Fruit fly (Drosophila melanogaster) Kc167 (cell line): ENCODE results near the gene spdo.

ENCODE experiments used
- Myc ChIP-seq: fragments of >200 bp; optimal IDR thresholded peaks from 2 replicates; lab custom pipeline; 2017; ENCODE audit warnings: missing external identifiers
- Sin3A ChIP-seq: fragments of >200 bp; optimal IDR thresholded peaks from 2 replicates; lab custom pipeline; 2018; ENCODE audit warnings: missing external identifiers
- h ChIP-seq: fragments of >200 bp; optimal IDR thresholded peaks from 3 replicates; lab custom pipeline; 2018; ENCODE audit warnings: missing external identifiers
- insv ChIP-seq: fragments of >200 bp; optimal IDR thresholded peaks from 3 replicates; lab custom pipeline; 2018; ENCODE audit warnings: missing external identifiers
- psq ChIP-seq: fragments of >200 bp; optimal IDR thresholded peaks from 2 replicates; lab custom pipeline; 2017; ENCODE audit warnings: missing external identifiers
- ttk ChIP-seq: sonication (Bioruptor generic); optimal IDR thresholded peaks from 2 replicates; lab custom pipeline; 2017; ENCODE audit warnings: missing external identifiers

Gene spdo

DNA sequence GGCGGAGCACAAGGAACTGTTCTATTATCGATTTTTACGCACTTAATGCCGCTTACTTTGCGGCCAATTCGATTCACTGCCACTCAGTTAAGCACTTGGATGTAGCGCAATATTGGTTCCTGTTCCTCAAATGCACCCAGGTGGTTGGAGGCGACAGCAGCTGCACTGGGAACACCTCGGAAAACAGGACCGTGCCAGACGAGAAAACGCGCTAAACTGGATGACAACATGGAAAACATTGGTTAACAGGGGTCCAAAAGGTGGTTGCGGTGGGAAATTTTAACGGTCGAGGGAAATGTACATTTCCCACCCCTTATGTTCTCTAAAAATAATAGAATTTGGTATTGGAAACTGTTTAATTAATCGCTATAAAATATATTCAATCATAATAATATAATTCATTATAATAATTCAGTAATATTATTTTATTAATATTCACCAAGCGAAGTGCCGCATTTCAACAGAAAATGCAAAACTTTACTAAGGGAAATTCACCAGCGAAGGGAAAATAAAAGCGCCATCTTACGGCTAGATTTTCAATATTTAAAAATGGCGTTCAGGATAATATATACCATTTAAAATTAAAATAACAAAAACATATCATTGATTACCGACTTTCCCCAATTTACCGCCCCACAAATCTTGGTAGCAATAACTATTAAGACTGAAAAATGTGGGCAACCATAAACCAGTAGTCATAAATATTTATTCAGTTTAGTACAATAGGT lies 20.5 kb upstream of the spdo start, which contains the start of gene aralar1:
Gene aralar1, minus strand, starts transcription at position 51 of the 728 bp plus-strand sequence.
- TF ChIP-seq Sin3A (lab: Kevin White, UChicago) (no peak), Myc (lab: Kevin White, UChicago) (no peak), insv (no peak), ttk (lab: Kevin White, UChicago) (no peak), h (lab: Kevin White, UChicago) (no peak), psq (lab: Kevin White, UChicago) (no peak)

DNA sequence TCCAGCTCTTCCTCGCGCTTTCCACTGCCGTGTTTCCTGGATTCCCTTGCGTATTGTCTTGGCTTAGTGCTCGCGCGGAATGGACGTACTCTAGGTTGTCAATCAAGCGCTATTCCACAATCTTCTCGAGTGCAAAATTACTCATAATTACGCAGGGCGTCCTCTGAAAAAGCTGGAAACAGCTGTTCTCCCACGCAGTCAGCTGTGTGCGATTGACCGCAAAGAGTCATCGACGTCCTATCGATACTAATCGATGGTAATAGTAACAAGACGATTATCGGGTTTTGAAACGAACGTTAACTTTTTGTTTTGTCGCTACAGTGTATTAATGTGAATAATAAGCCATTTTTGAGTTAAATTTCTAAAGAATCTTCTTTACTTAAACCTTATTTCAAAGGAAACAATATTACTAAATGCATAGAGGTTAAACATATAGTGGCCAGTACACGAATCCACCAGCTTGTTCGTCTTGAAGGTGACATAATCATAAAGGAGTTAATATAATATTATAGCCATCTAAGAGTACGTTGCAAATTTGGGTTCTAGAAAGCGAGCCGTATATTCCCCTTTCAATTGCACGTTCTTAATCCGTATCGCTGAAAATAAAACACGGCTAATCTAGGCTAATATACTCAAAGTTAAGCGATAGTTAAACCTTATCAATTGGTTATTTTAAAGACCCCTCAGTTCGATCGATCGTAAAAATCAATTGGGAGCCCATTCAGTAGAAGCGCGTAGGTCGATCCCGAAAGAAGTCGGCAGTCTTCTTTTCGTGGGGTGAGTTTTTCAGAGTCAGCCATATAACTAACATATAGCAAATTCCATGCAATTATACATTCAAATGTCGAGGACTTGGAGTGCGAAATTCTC lies 17.2 kb upstream of the spdo start, which contains the start of the genes CG2224 and CDase:
Gene CG2224, minus strand, starts transcription at position 235 of the 870 bp plus-strand sequence.
Gene CDase, plus strand, starts transcription at position 456 of the 870 bp plus-strand sequence.
- TF ChIP-seq Sin3A (lab: Kevin White, UChicago) (no peak), Myc (lab: Kevin White, UChicago) (no peak), h (lab: Kevin White, UChicago) (no peak), insv (no peak), ttk (lab: Kevin White, UChicago) (no peak), psq (lab: Kevin White, UChicago) (no peak)

DNA sequence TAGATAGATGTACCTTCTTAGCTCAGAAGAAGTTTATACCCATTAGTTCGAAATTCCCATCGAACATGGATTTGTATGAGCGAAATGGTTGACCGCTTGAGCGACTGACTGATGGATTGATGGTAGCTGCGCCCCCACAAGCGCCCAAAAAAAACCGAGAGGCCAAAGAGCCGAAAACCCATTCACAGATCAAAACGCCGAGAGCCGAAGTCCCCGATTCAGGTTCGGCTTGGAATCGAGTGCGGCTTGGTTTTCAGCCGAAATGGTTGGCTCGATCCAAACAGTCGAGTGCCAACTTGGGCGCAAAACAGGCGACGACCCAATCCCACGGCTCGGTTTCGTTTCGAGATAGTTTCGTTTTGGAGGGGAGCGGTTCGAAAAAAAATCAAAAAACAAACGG lies 16.3 kb upstream of the spdo start:
- TF ChIP-seq Myc (lab: Kevin White, UChicago) (no peak), psq (lab: Kevin White, UChicago) (no peak), insv (no peak), Sin3A (lab: Kevin White, UChicago) (no peak), ttk (lab: Kevin White, UChicago) (no peak), h (lab: Kevin White, UChicago) (no peak)

dm6 chr3R:30461608-30462243 lies 14.8 kb upstream of the spdo start:
- no peak for TF ChIP-seq ttk (lab: Kevin White, UChicago)
- no peak for TF ChIP-seq insv
- TF ChIP-seq h (lab: Kevin White, UChicago), result no peak
- TF ChIP-seq Myc (lab: Kevin White, UChicago), result no peak
- no peak for TF ChIP-seq psq (lab: Kevin White, UChicago)

- TF ChIP-seq Sin3A (lab: Kevin White, UChicago) (no peak), ttk (lab: Kevin White, UChicago) (no peak)
These were observed 12.2 kb upstream of the spdo start for dm6 chr3R:30464244-30464643.

DNA sequence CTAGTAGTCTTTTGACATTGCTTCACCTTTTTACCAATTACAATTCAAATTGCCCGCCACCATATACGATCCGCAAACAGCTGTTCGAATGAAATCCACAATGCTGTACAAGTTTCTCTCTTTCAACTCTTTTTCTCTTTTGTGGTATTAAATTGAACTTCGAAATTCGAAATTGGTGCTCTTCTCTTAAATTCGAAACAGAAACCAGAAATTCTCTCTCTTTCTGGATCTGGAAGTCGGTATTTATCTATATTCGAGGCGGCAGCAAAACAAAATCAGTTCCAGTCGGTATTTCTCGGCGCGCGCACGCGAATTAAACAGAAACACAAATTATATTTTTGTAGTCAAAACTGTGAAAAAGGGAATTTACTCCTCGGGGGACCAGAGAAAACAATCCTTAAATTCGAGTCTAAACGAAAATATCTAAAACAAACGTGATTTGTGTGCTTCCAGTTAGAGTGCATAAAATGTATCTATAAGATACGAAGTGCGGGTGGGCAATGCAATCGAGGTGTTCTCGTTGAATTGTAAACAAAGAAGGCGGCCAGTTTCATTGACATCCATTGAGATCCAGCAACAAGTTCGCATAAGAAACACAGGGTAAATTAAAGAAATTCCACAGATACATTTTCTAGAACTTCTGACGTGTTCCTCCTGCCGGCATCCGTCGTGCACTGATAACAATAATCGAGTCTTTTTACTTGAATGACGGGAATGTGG lies 10.5 kb upstream of the spdo start, which contains the start of gene PH4alphaEFB:
Gene PH4alphaEFB, plus strand, starts transcription at position 276 of the 720 bp plus-strand sequence.
- TF ChIP-seq ttk (lab: Kevin White, UChicago) (no peak), psq (lab: Kevin White, UChicago) (no peak), insv (no peak), Myc (lab: Kevin White, UChicago) (no peak), Sin3A (lab: Kevin White, UChicago) (no peak), h (lab: Kevin White, UChicago) (no peak)

- TF ChIP-seq ttk (lab: Kevin White, UChicago) (no peak), insv (no peak), Myc (lab: Kevin White, UChicago) (no peak), h (lab: Kevin White, UChicago) (no peak), Sin3A (lab: Kevin White, UChicago) (no peak), psq (lab: Kevin White, UChicago) (no peak)
These were observed 10.0 kb upstream of the spdo start for dm6 chr3R:30466515-30466914.

DNA sequence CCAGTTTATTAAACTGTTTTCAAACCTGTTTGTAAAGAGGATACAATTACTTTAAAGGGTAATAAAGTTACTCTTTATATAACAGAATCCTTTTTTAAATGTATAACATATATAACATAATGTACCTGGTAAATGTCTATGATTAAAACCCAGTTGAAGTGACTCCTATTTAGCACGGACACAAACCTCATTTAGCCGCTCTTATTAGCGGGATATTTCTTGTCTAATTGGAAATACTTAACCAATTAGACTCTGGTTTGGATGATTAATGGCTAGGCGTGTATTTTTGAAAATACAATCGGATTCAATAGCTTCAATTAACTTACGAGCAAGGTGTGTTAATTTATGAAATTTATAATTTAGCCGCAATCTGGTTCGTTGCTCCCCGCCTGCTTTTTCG lies 9.4 kb upstream of the spdo start:
- TF ChIP-seq Myc (lab: Kevin White, UChicago), result no peak
- TF ChIP-seq ttk (lab: Kevin White, UChicago), result no peak
- TF ChIP-seq Sin3A (lab: Kevin White, UChicago), result no peak
- no peak for TF ChIP-seq h (lab: Kevin White, UChicago)
- no peak for TF ChIP-seq psq (lab: Kevin White, UChicago)
- no peak for TF ChIP-seq insv

dm6 chr3R:30470690-30471089 lies 5.8 kb upstream of the spdo start:
- TF ChIP-seq ttk (lab: Kevin White, UChicago), result no peak
- TF ChIP-seq Myc (lab: Kevin White, UChicago), result no peak
- no peak for TF ChIP-seq Sin3A (lab: Kevin White, UChicago)
- TF ChIP-seq insv, result no peak
- no peak for TF ChIP-seq h (lab: Kevin White, UChicago)
- TF ChIP-seq psq (lab: Kevin White, UChicago), result no peak

dm6 chr3R:30472331-30472730 lies 4.2 kb upstream of the spdo start:
- TF ChIP-seq Myc (lab: Kevin White, UChicago) (no peak), ttk (lab: Kevin White, UChicago) (no peak), Sin3A (lab: Kevin White, UChicago) (no peak), h (lab: Kevin White, UChicago) (no peak), psq (lab: Kevin White, UChicago) (no peak), insv (no peak)
